Worm (Caenorhabditis elegans): Measurements from ENCODE around the gene daf-9.

ce11 chrX:6238973-6239372 is 42.2 kb downstream of the daf-9 start, which contains the start of gene rml-3:
- no peak for TF ChIP-seq ztf-29 (GFP tag; IDR thresholded peaks at IDR 0.05)
- TF ChIP-seq med-1 (GFP tag; optimal IDR thresholded peaks at IDR 0.05; ENCODE audit: insufficient read depth) = no peak
- no peak for TF ChIP-seq flt-1 (GFP tag; IDR thresholded peaks at IDR 0.05)
- no peak for TF ChIP-seq T22C8.4 (GFP tag; IDR thresholded peaks at IDR 0.05)
- TF ChIP-seq ztf-23 (GFP tag; IDR thresholded peaks at IDR 0.05) = no peak
- TF ChIP-seq ref-1 (GFP tag; conservative IDR thresholded peaks at IDR 0.05) = no peak
- no peak for TF ChIP-seq klf-2 (GFP tag; conservative IDR thresholded peaks at IDR 0.05)
- TF ChIP-seq tab-1 (GFP tag; IDR thresholded peaks at IDR 0.05) = no peak

Measured in whole organism, midembryonic.